Fruit fly (Drosophila melanogaster) whole organism, prepupa: Measurements from ENCODE around the gene CG32112.

Experiments
- CG6808 ChIP-seq: fragments of 200-800 bp; sonication (Bioruptor generic); optimal IDR thresholded peaks from 3 replicates; lab custom pipeline; 2017; ENCODE audit warnings: missing biosample characterization, missing genetic modification characterization, mild to moderate bottlenecking, moderate library complexity, missing genetic modification reagents
- Hr38 ChIP-seq: sonication (Bioruptor generic); optimal IDR thresholded peaks from 2 replicates; lab custom pipeline; 2016; ENCODE audit warnings: missing biosample characterization, missing genetic modification characterization
- Hr39 ChIP-seq: fragments of 200-800 bp; sonication (Bioruptor generic); optimal IDR thresholded peaks from 2 replicates; lab custom pipeline; 2016; ENCODE audit warnings: missing biosample characterization, missing genetic modification characterization
- Smox ChIP-seq: fragments of 200-800 bp; sonication (Bioruptor generic); optimal IDR thresholded peaks from 3 replicates; lab custom pipeline; 2016; ENCODE audit warnings: missing biosample characterization, missing genetic modification characterization
- cyc ChIP-seq: fragments of 200-800 bp; sonication (Bioruptor generic); optimal IDR thresholded peaks from 3 replicates; lab custom pipeline; 2016; ENCODE audit warnings: missing biosample characterization, missing genetic modification characterization
- vri ChIP-seq: fragments of 200-800 bp; sonication (Bioruptor generic); optimal IDR thresholded peaks from 3 replicates; lab custom pipeline; 2016; ENCODE audit warnings: missing biosample characterization, mild to moderate bottlenecking, missing genetic modification characterization

- TF ChIP-seq Hr38 (no peak), Hr39 (GFP tag; lab: Kevin White, UChicago) (no peak), Smox (no peak), vri (GFP tag; lab: Kevin White, UChicago) (no peak), CG6808 (no peak), cyc (GFP tag; lab: Kevin White, UChicago) (no peak)
Measured at dm6 chr3L:12697531-12697930, 44.0 kb upstream of the CG32112 start.
